Fruit fly (Drosophila melanogaster): ENCODE results near the gene Cyp313a2.
A peak's percentile ranks its signal among the peaks of the same experiment; 100 is the strongest.

Gene Cyp313a2

dm6 chr3R:12236804-12237203, at the start of gene Cyp313a2:
Gene Cyp313a2 (minus strand): TSS chr3R:12236904.
- TF ChIP-seq CG8478 (optimal IDR thresholded peaks at IDR 0.05) (no peak), Dll (optimal IDR thresholded peaks at IDR 0.05) (no peak), psq (optimal IDR thresholded peaks at IDR 0.05) (no peak), EcR (GFP tag; optimal IDR thresholded peaks at IDR 0.05) (no peak), usp (GFP tag; optimal IDR thresholded peaks at IDR 0.05) (no peak), pan (optimal IDR thresholded peaks at IDR 0.05) (no peak)

- TF ChIP-seq pan (optimal IDR thresholded peaks at IDR 0.05) (no peak), usp (GFP tag; optimal IDR thresholded peaks at IDR 0.05) (no peak), EcR (GFP tag; optimal IDR thresholded peaks at IDR 0.05) (no peak), Dll (optimal IDR thresholded peaks at IDR 0.05) (no peak), CG8478 (optimal IDR thresholded peaks at IDR 0.05) (no peak), psq (optimal IDR thresholded peaks at IDR 0.05) (no peak)
Observed at dm6 chr3R:12285589-12285988, 48.9 kb upstream of the Cyp313a2 start.

- TF ChIP-seq usp (GFP tag; optimal IDR thresholded peaks at IDR 0.05): no peak
- TF ChIP-seq EcR (GFP tag; optimal IDR thresholded peaks at IDR 0.05): peak in 1 of 2 experiments; percentile 61
- peak; percentile 85 for TF ChIP-seq CG8478 (optimal IDR thresholded peaks at IDR 0.05)
- no peak for TF ChIP-seq pan (optimal IDR thresholded peaks at IDR 0.05)
- TF ChIP-seq Dll (optimal IDR thresholded peaks at IDR 0.05): peak; percentile 47
- TF ChIP-seq psq (optimal IDR thresholded peaks at IDR 0.05): no peak
Observed at dm6 chr3R:12280729-12281342, 44.1 kb upstream of the Cyp313a2 start.

- no peak for TF ChIP-seq psq (optimal IDR thresholded peaks at IDR 0.05)
- no peak for TF ChIP-seq Dll (optimal IDR thresholded peaks at IDR 0.05)
- peak; percentile 36 for TF ChIP-seq CG8478 (optimal IDR thresholded peaks at IDR 0.05)
Observed at dm6 chr3R:12279019-12279418, 42.3 kb upstream of the Cyp313a2 start.

dm6 chr3R:12272826-12273225, 36.1 kb upstream of the Cyp313a2 start, which contains the start of gene Sfp87B:
Gene Sfp87B (plus strand): TSS chr3R:12273126.
- TF ChIP-seq Dll (optimal IDR thresholded peaks at IDR 0.05): no peak
- no peak for TF ChIP-seq EcR (GFP tag; optimal IDR thresholded peaks at IDR 0.05)
- no peak for TF ChIP-seq pan (optimal IDR thresholded peaks at IDR 0.05)
- no peak for TF ChIP-seq usp (GFP tag; optimal IDR thresholded peaks at IDR 0.05)
- TF ChIP-seq CG8478 (optimal IDR thresholded peaks at IDR 0.05): no peak
- no peak for TF ChIP-seq psq (optimal IDR thresholded peaks at IDR 0.05)

dm6 chr3R:12270590-12270989, 33.9 kb upstream of the Cyp313a2 start, which contains the start of gene CG17738:
Gene CG17738 (plus strand): TSS chr3R:12270890.
- TF ChIP-seq usp (GFP tag; optimal IDR thresholded peaks at IDR 0.05): no peak
- no peak for TF ChIP-seq psq (optimal IDR thresholded peaks at IDR 0.05)
- no peak for TF ChIP-seq CG8478 (optimal IDR thresholded peaks at IDR 0.05)

- no peak for TF ChIP-seq EcR (GFP tag; optimal IDR thresholded peaks at IDR 0.05)
Observed at dm6 chr3R:12269889-12270403, 33.2 kb upstream of the Cyp313a2 start.

dm6 chr3R:12260669-12261068, 24.0 kb upstream of the Cyp313a2 start, which contains the start of gene CG44038:
Gene CG44038 (plus strand): TSS chr3R:12260969.
- TF ChIP-seq CG8478 (optimal IDR thresholded peaks at IDR 0.05) (no peak), Dll (optimal IDR thresholded peaks at IDR 0.05) (no peak), psq (optimal IDR thresholded peaks at IDR 0.05) (no peak), pan (optimal IDR thresholded peaks at IDR 0.05) (no peak), usp (GFP tag; optimal IDR thresholded peaks at IDR 0.05) (no peak), EcR (GFP tag; optimal IDR thresholded peaks at IDR 0.05) (no peak)

- TF ChIP-seq pan (optimal IDR thresholded peaks at IDR 0.05): no peak
- TF ChIP-seq CG8478 (optimal IDR thresholded peaks at IDR 0.05): no peak
- TF ChIP-seq Dll (optimal IDR thresholded peaks at IDR 0.05): no peak
- TF ChIP-seq usp (GFP tag; optimal IDR thresholded peaks at IDR 0.05): no peak
- no peak for TF ChIP-seq psq (optimal IDR thresholded peaks at IDR 0.05)
- TF ChIP-seq EcR (GFP tag; optimal IDR thresholded peaks at IDR 0.05): no peak
Observed at dm6 chr3R:12259819-12260218, 23.1 kb upstream of the Cyp313a2 start.

dm6 chr3R:12259013-12259412, 22.3 kb upstream of the Cyp313a2 start:
- no peak for TF ChIP-seq pan (optimal IDR thresholded peaks at IDR 0.05)
- no peak for TF ChIP-seq usp (GFP tag; optimal IDR thresholded peaks at IDR 0.05)
- TF ChIP-seq EcR (GFP tag; optimal IDR thresholded peaks at IDR 0.05): no peak

dm6 chr3R:12258437-12258836, 21.7 kb upstream of the Cyp313a2 start, which contains the start of the genes CG44037 and svp:
Gene CG44037 (plus strand): TSS chr3R:12258737.
Gene svp (plus strand): TSS chr3R:12258737.
- TF ChIP-seq pan (optimal IDR thresholded peaks at IDR 0.05): no peak
- no peak for TF ChIP-seq CG8478 (optimal IDR thresholded peaks at IDR 0.05)

dm6 chr3R:12253887-12254286, 17.2 kb upstream of the Cyp313a2 start, which contains the start of gene CG3942:
Gene CG3942 (plus strand): TSS chr3R:12254187.
- no peak for TF ChIP-seq usp (GFP tag; optimal IDR thresholded peaks at IDR 0.05)
- no peak for TF ChIP-seq EcR (GFP tag; optimal IDR thresholded peaks at IDR 0.05)
- TF ChIP-seq Dll (optimal IDR thresholded peaks at IDR 0.05): no peak
- no peak for TF ChIP-seq pan (optimal IDR thresholded peaks at IDR 0.05)
- no peak for TF ChIP-seq psq (optimal IDR thresholded peaks at IDR 0.05)
- no peak for TF ChIP-seq CG8478 (optimal IDR thresholded peaks at IDR 0.05)

- TF ChIP-seq EcR (GFP tag; optimal IDR thresholded peaks at IDR 0.05) (no peak), usp (GFP tag; optimal IDR thresholded peaks at IDR 0.05) (no peak), CG8478 (optimal IDR thresholded peaks at IDR 0.05) (no peak), Dll (optimal IDR thresholded peaks at IDR 0.05) (no peak), pan (optimal IDR thresholded peaks at IDR 0.05) (no peak), psq (optimal IDR thresholded peaks at IDR 0.05) (no peak)
Observed at dm6 chr3R:12252457-12253065, 15.9 kb upstream of the Cyp313a2 start.

Measured in whole organism.